Worm (Caenorhabditis elegans) whole organism, L4 larva: ENCODE data around the gene Y5H2A.4.

Experiments used
- F49E8.2 ChIP-seq: sonication (generic microtip); optimal IDR thresholded peaks from 2 replicates; lab custom pipeline; 2016; ENCODE audit warnings: missing compliant biosample characterization, mild to moderate bottlenecking, missing genetic modification characterization, borderline replicate concordance
- R02D3.7 ChIP-seq: fragments of 150-350 bp; sonication (generic microtip); optimal IDR thresholded peaks from 3 replicates; lab custom pipeline; 2014; ENCODE audit warnings: missing biosample characterization, missing genetic modification characterization
- Y48G9A.11 ChIP-seq: fragments of 200-800 bp; sonication (Bioruptor generic); IDR thresholded peaks from 2 replicates; pipeline ENCODE4 v1.3.6; 2022; ENCODE audit warnings: missing genetic modification reagents, missing genetic modification characterization, missing compliant biosample characterization
- aha-1 ChIP-seq: fragments of 150-350 bp; peaks from one replicate; lab custom pipeline; 2014; ENCODE audit warnings: missing biosample characterization, missing genetic modification characterization
- ama-1 ChIP-seq: fragments of 150-350 bp; optimal IDR thresholded peaks from 2 replicates; lab custom pipeline; 2014; ENCODE audit warnings: inconsistent platforms, mixed read lengths
- attf-4 ChIP-seq: sonication (generic microtip); optimal IDR thresholded peaks from 3 replicates; lab custom pipeline; 2017; ENCODE audit warnings: missing biosample characterization, missing genetic modification characterization
- cey-2 ChIP-seq: sonication (generic microtip); optimal IDR thresholded peaks from 3 replicates; lab custom pipeline; 2017; ENCODE audit warnings: missing genetic modification characterization, mild to moderate bottlenecking, missing compliant biosample characterization, antibody characterized with exemption, borderline replicate concordance; ENCODE audit not compliant: insufficient read depth
- daf-16 ChIP-seq, 3 experiments: sonication (generic microtip); optimal IDR thresholded peaks; 2 replicates each; lab custom pipeline; 2016 to 2017; ENCODE audit warnings: missing genetic modification characterization in 3 of 3, missing genetic modification reagents in 3 of 3, mild to moderate bottlenecking in 2 of 3, missing compliant biosample characterization in 2 of 3, missing biosample characterization in 1 of 3, moderate library complexity in 1 of 3
- daf-8 ChIP-seq: fragments of 200-800 bp; sonication (Bioruptor generic); IDR thresholded peaks from 2 replicates; pipeline ENCODE4 v1.3.6; 2022; ENCODE audit warnings: missing genetic modification characterization, missing compliant biosample characterization
- dmd-6 ChIP-seq: fragments of 200-800 bp; sonication (Bioruptor generic); IDR thresholded peaks from 2 replicates; pipeline ENCODE4 v1.3.6; 2022; ENCODE audit warnings: missing genetic modification reagents, missing genetic modification characterization, missing compliant biosample characterization
- dmd-8 ChIP-seq: fragments of 200-800 bp; sonication (Bioruptor generic); IDR thresholded peaks from 2 replicates; pipeline ENCODE4 v1.3.6; 2022; ENCODE audit warnings: missing genetic modification characterization, missing compliant biosample characterization
- dpl-1 ChIP-seq: fragments of 150-350 bp; optimal IDR thresholded peaks from 2 replicates; lab custom pipeline; 2014; ENCODE audit warnings: missing biosample characterization, missing genetic modification reagents, missing genetic modification characterization
- dve-1 ChIP-seq: sonication (generic microtip); optimal IDR thresholded peaks from 2 replicates; lab custom pipeline; 2017; ENCODE audit warnings: antibody characterized with exemption, mild to moderate bottlenecking, missing genetic modification characterization, missing compliant biosample characterization; ENCODE audit not compliant: insufficient read depth
- egl-43 ChIP-seq: fragments of 200-800 bp; sonication (Bioruptor generic); IDR thresholded peaks from 2 replicates; pipeline ENCODE4 v1.3.6; 2022; ENCODE audit warnings: missing genetic modification reagents, missing genetic modification characterization, missing compliant biosample characterization
- hif-1 ChIP-seq, 2 experiments: sonication (generic microtip); optimal IDR thresholded peaks; 2 replicates each; lab custom pipeline; 2016 to 2017; ENCODE audit warnings: missing compliant biosample characterization in 2 of 2, missing genetic modification characterization in 2 of 2, missing genetic modification reagents in 2 of 2, missing genotype in 2 of 2, mild to moderate bottlenecking in 1 of 2
- hlh-11 ChIP-seq: fragments of 200-800 bp; sonication (Bioruptor generic); optimal IDR thresholded peaks from 2 replicates; lab custom pipeline; 2018; ENCODE audit warnings: mild to moderate bottlenecking, missing genetic modification characterization, missing compliant biosample characterization
- hlh-30 ChIP-seq: sonication (generic microtip); optimal IDR thresholded peaks from 2 replicates; lab custom pipeline; 2017; ENCODE audit warnings: antibody characterized with exemption, mild to moderate bottlenecking, missing genetic modification characterization, missing compliant biosample characterization; ENCODE audit not compliant: insufficient read depth
- hmg-1.1 ChIP-seq: fragments of 200-800 bp; sonication (Bioruptor generic); IDR thresholded peaks from 2 replicates; pipeline ENCODE4 v1.3.6; 2022; ENCODE audit warnings: missing genetic modification reagents, missing genetic modification characterization, missing compliant biosample characterization
- lin-1 ChIP-seq: fragments of 200-800 bp; sonication (Bioruptor generic); IDR thresholded peaks from 2 replicates; pipeline ENCODE4 v1.3.6; 2022; ENCODE audit warnings: missing genetic modification reagents, missing genetic modification characterization, missing compliant biosample characterization
- lin-15B ChIP-seq: fragments of 150-350 bp; sonication (generic microtip); optimal IDR thresholded peaks from 3 replicates; lab custom pipeline; 2014; ENCODE audit warnings: missing biosample characterization, missing genetic modification characterization
- madf-9 ChIP-seq: fragments of 200-800 bp; sonication (Bioruptor generic); conservative IDR thresholded peaks from 2 replicates; pipeline ENCODE4 v1.3.6; 2022; ENCODE audit warnings: missing genetic modification reagents, missing genetic modification characterization, missing compliant biosample characterization
- mdl-1 ChIP-seq, 2 experiments: fragments of 150-350 bp in 1 of 2; sonication (generic microtip) in 1 of 2; optimal IDR thresholded peaks; 2 replicates each; lab custom pipeline; 2014 to 2017; ENCODE audit warnings: missing biosample characterization in 2 of 2, missing genetic modification characterization in 2 of 2
- mep-1 ChIP-seq: fragments of 150-350 bp; sonication (generic microtip); optimal IDR thresholded peaks from 3 replicates; lab custom pipeline; 2014; ENCODE audit warnings: missing biosample characterization, missing genetic modification characterization
- mes-2 ChIP-seq: sonication (generic microtip); optimal IDR thresholded peaks from 2 replicates; lab custom pipeline; 2016; ENCODE audit warnings: missing genotype, mild to moderate bottlenecking, missing genetic modification characterization, missing compliant biosample characterization; ENCODE audit not compliant: poor library complexity, severe bottlenecking
- nhr-102 ChIP-seq: sonication (generic microtip); optimal IDR thresholded peaks from 2 replicates; lab custom pipeline; 2016; ENCODE audit warnings: mild to moderate bottlenecking, missing genetic modification characterization, moderate library complexity, missing compliant biosample characterization
- nhr-237 ChIP-seq: sonication (generic microtip); optimal IDR thresholded peaks from 2 replicates; lab custom pipeline; 2017; ENCODE audit warnings: missing biosample characterization, missing genetic modification characterization
- nhr-28 ChIP-seq: fragments of 150-350 bp; optimal IDR thresholded peaks from 2 replicates; lab custom pipeline; 2014; ENCODE audit warnings: missing biosample characterization, missing genetic modification characterization
- nhr-42 ChIP-seq: fragments of 200-800 bp; sonication (Bioruptor generic); IDR thresholded peaks from 2 replicates; pipeline ENCODE4 v1.3.6; 2022; ENCODE audit warnings: missing genetic modification characterization, missing compliant biosample characterization
- nhr-48 ChIP-seq: sonication (generic microtip); optimal IDR thresholded peaks from 2 replicates; lab custom pipeline; 2016; ENCODE audit warnings: mild to moderate bottlenecking, missing genetic modification characterization, missing compliant biosample characterization
- nhr-6 ChIP-seq: fragments of 150-350 bp; optimal IDR thresholded peaks from 2 replicates; lab custom pipeline; 2014; ENCODE audit warnings: missing biosample characterization, missing genetic modification characterization
- nhr-76 ChIP-seq: fragments of 150-350 bp; optimal IDR thresholded peaks from 2 replicates; lab custom pipeline; 2014; ENCODE audit warnings: missing biosample characterization, missing genetic modification characterization
- nhr-77 ChIP-seq: fragments of 150-350 bp; optimal IDR thresholded peaks from 2 replicates; lab custom pipeline; 2014; ENCODE audit warnings: missing biosample characterization, missing genetic modification characterization
- pha-4 ChIP-seq, 2 experiments: fragments of 150-350 bp in 1 of 2; fragments of 200-800 bp in 1 of 2; sonication (Bioruptor generic) in 1 of 2; IDR thresholded peaks in 1 of 2; optimal IDR thresholded peaks in 1 of 2; 2 replicates each; pipeline versions ENCODE4 v1.3.6 to Lab custom; 2014 to 2022; ENCODE audit warnings: missing genetic modification characterization in 2 of 2, missing genetic modification reagents in 2 of 2, missing biosample characterization in 1 of 2, missing compliant biosample characterization in 1 of 2
- php-3 ChIP-seq: fragments of 200-800 bp; sonication (Bioruptor generic); IDR thresholded peaks from 2 replicates; pipeline ENCODE4 v1.3.6; 2022; ENCODE audit warnings: missing genetic modification reagents, missing genetic modification characterization, missing compliant biosample characterization
- pqm-1 ChIP-seq: sonication (generic microtip); optimal IDR thresholded peaks from 2 replicates; lab custom pipeline; 2017; ENCODE audit warnings: missing biosample characterization, missing genetic modification characterization
- skn-1 ChIP-seq: fragments of 150-350 bp; optimal IDR thresholded peaks from 2 replicates; lab custom pipeline; 2014; ENCODE audit warnings: missing biosample characterization, missing genetic modification characterization
- snpc-1.2 ChIP-seq: fragments of 200-800 bp; sonication (Bioruptor generic); IDR thresholded peaks from 2 replicates; pipeline ENCODE4 v1.3.6; 2022; ENCODE audit warnings: missing genetic modification reagents, missing genetic modification characterization, missing compliant biosample characterization
- spr-3 ChIP-seq: fragments of 200-800 bp; sonication (Bioruptor generic); optimal IDR thresholded peaks from 2 replicates; lab custom pipeline; 2018; ENCODE audit warnings: mild to moderate bottlenecking, missing genetic modification characterization, missing compliant biosample characterization
- tag-97 ChIP-seq: fragments of 200-800 bp; sonication (Bioruptor generic); IDR thresholded peaks from 2 replicates; pipeline ENCODE4 v1.3.6; 2022; ENCODE audit warnings: missing genetic modification characterization, missing compliant biosample characterization
- tra-1 ChIP-seq: fragments of 200-800 bp; sonication (Bioruptor generic); IDR thresholded peaks from 2 replicates; pipeline ENCODE4 v1.3.6; 2022; ENCODE audit warnings: missing genetic modification reagents, missing genetic modification characterization, missing compliant biosample characterization
- unc-62 ChIP-seq, 3 experiments: fragments of 150-350 bp in 1 of 3; sonication (generic microtip); optimal IDR thresholded peaks in 2 of 3; peaks in 1 of 3; 1 replicate in 1 of 3; 2 replicates in 2 of 3; lab custom pipeline; 2014 to 2017; ENCODE audit warnings: missing biosample characterization in 3 of 3, missing genetic modification characterization in 3 of 3, missing genetic modification reagents in 3 of 3, missing genotype in 1 of 3
- zag-1 ChIP-seq: fragments of 150-350 bp; optimal IDR thresholded peaks from 2 replicates; lab custom pipeline; 2014; ENCODE audit warnings: missing biosample characterization, missing genetic modification characterization
- zip-11 ChIP-seq: fragments of 200-800 bp; sonication (Bioruptor generic); IDR thresholded peaks from 2 replicates; pipeline ENCODE4 v1.3.6; 2022; ENCODE audit warnings: missing genetic modification characterization, missing compliant biosample characterization
- zip-2 ChIP-seq: fragments of 150-350 bp; optimal IDR thresholded peaks from 2 replicates; lab custom pipeline; 2014; ENCODE audit warnings: missing biosample characterization, missing genetic modification characterization
- ztf-7 ChIP-seq: fragments of 150-350 bp; optimal IDR thresholded peaks from 2 replicates; lab custom pipeline; 2014; ENCODE audit warnings: missing biosample characterization, missing genetic modification characterization

The Y5H2A.4 gene

DNA sequence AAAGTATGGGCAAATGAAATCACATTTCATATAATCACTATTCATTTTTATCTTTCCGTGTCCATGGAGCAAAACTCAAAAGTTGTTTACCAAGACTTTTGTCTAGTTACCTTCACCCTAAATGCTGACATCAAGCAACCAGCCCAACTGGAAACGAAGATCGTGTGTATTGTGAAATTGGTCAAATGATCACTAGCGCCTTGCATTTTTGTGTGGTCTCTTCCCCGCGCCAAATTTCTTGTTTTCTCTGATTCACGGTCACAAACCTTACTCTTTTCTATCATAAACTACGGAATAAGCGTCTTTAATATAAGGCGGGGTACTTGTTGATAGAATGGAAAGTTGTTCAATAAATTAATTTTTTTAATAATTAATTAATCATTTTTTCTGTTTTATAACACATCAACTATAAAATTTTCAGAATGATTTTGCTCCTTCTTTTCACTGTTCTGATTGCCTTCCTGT, 24.0 kb downstream of the Y5H2A.4 start, which contains the start of gene cyp-33C7:
Gene cyp-33C7, plus strand, starts transcription at position 415 of the 465 bp plus-strand sequence.
- TF ChIP-seq daf-16 (GFP tag; optimal IDR thresholded peaks at IDR 0.05; lab: Kevin White, UChicago) = peak in 1 of 2 experiments; percentile 43
- TF ChIP-seq daf-16 (tag; optimal IDR thresholded peaks at IDR 0.05; lab: Kevin White, UChicago) = peak; percentile 98
- 0 out of 2 replicates have a peak, but pooled peaks have one; percentile 39 for TF ChIP-seq tra-1 (GFP tag; lab: Robert Waterston, UW)
- TF ChIP-seq mdl-1 (tag; optimal IDR thresholded peaks at IDR 0.05; lab: Kevin White, UChicago) = peak in 1 of 2 experiments; percentile 68
- peak; percentile 44 for TF ChIP-seq mes-2 (tag; lab: Kevin White, UChicago)
- TF ChIP-seq skn-1 (tag; lab: Kevin White, UChicago) = no peak
- peak; percentile 82 for TF ChIP-seq nhr-102 (tag; lab: Kevin White, UChicago)
- TF ChIP-seq hmg-1.1 = no peak
- TF ChIP-seq cey-2 = no peak
- TF ChIP-seq F49E8.2 = no peak
- TF ChIP-seq attf-4 (tag; lab: Kevin White, UChicago) = no peak
- TF ChIP-seq tag-97 (GFP tag; lab: Robert Waterston, UW) = no peak
- TF ChIP-seq nhr-237 (tag; lab: Kevin White, UChicago) = no peak
- peak; percentile 9 for TF ChIP-seq ztf-7 (tag; lab: Kevin White, UChicago)
- no peak for TF ChIP-seq pha-4 (GFP tag; IDR thresholded peaks at IDR 0.05; lab: Robert Waterston, UW)
- TF ChIP-seq pha-4 (tag; optimal IDR thresholded peaks at IDR 0.05; lab: Kevin White, UChicago) = no peak
- TF ChIP-seq nhr-42 (GFP tag; lab: Robert Waterston, UW) = no peak
- TF ChIP-seq mep-1 (tag; lab: Kevin White, UChicago) = peak; percentile 64
- TF ChIP-seq unc-62 (GFP tag; optimal IDR thresholded peaks at IDR 0.05 in 1 of 2; lab: Kevin White, UChicago) = peak in 1 of 2 experiments; percentile 48
- no peak for TF ChIP-seq unc-62 (tag; optimal IDR thresholded peaks at IDR 0.05; lab: Kevin White, UChicago)
- TF ChIP-seq dmd-6 (GFP tag; lab: Robert Waterston, UW) = peak; percentile 85
- no peak for TF ChIP-seq zag-1
- TF ChIP-seq dpl-1 (GFP tag; lab: Kevin White, UChicago) = peak; percentile 15
- peak; percentile 45 for TF ChIP-seq aha-1 (tag; lab: Kevin White, UChicago)
- TF ChIP-seq lin-1 (GFP tag; lab: Robert Waterston, UW) = 0 out of 2 replicates have a peak, but pooled peaks have one; percentile 36
- TF ChIP-seq daf-8 (GFP tag; lab: Robert Waterston, UW) = no peak
- no peak for TF ChIP-seq Y48G9A.11 (GFP tag; lab: Robert Waterston, UW)
- TF ChIP-seq R02D3.7 (tag; lab: Kevin White, UChicago) = no peak
- TF ChIP-seq zip-2 = no peak
- TF ChIP-seq snpc-1.2 = no peak
- no peak for TF ChIP-seq php-3 (GFP tag; lab: Robert Waterston, UW)
- no peak for TF ChIP-seq madf-9
- peak in 1 of 2 experiments; percentile 1 for TF ChIP-seq hif-1 (tag; optimal IDR thresholded peaks at IDR 0.05; lab: Kevin White, UChicago)
- peak; percentile 90 for TF ChIP-seq hlh-30 (tag; lab: Kevin White, UChicago)
- TF ChIP-seq nhr-48 = peak; percentile 29
- TF ChIP-seq nhr-6 (tag; lab: Kevin White, UChicago) = peak; percentile 27
- no peak for TF ChIP-seq lin-15B (tag; lab: Kevin White, UChicago)
- TF ChIP-seq egl-43 = no peak
- no peak for TF ChIP-seq zip-11 (GFP tag; lab: Robert Waterston, UW)
- TF ChIP-seq dmd-8 (GFP tag; lab: Robert Waterston, UW) = no peak
- TF ChIP-seq dve-1 (tag; lab: Kevin White, UChicago) = peak; percentile 87
- no peak for TF ChIP-seq ama-1 (lab: Kevin White, UChicago)
- TF ChIP-seq nhr-77 (tag; lab: Kevin White, UChicago) = peak; percentile 89
- peak; percentile 65 for TF ChIP-seq pqm-1 (tag; lab: Kevin White, UChicago)
- no peak for TF ChIP-seq nhr-76 (tag; lab: Kevin White, UChicago)
- TF ChIP-seq spr-3 = no peak
- TF ChIP-seq nhr-28 = peak; percentile 98
- peak; percentile 85 for TF ChIP-seq hlh-11 (tag; lab: Kevin White, UChicago)
